Worm (Caenorhabditis elegans): ENCODE results near the gene Y26G10.6.

DNA sequence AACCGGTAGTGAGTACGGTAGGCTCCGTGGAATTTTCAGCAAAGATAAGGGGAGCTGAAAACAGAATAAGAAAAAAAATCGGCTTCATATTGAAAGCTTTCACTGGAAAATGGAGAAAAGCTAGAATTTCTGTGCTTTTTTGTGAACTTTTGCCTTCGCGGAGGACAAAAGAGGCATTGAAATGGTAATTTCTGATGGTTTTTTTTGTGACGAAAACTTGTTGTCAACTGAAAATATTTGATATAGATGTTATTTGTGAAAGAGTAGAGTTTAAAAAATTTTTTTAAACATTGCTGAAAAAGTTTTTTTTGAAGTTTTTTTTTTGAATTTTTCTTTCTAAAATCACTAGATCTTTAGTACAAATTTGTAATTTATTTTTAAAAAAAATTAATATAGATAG, 12.9 kb upstream of the Y26G10.6 start, which contains the start of gene F59A1.18:
- TF ChIP-seq unc-130 (tag; optimal IDR thresholded peaks at IDR 0.05) = no peak
- TF ChIP-seq elt-2 (tag; optimal IDR thresholded peaks at IDR 0.05) = no peak
- no peak for TF ChIP-seq aly-2 (tag; optimal IDR thresholded peaks at IDR 0.05)
- TF ChIP-seq rnt-1 (tag; optimal IDR thresholded peaks at IDR 0.05) = no peak
- TF ChIP-seq unc-98 (GFP tag; IDR thresholded peaks at IDR 0.05) = no peak
